Worm (Caenorhabditis elegans) whole organism, L4 larva: ENCODE results near the gene C03B1.6.
A peak's percentile ranks its signal among the peaks of the same experiment; 100 is the strongest.

Source experiments
- F37D6.2 ChIP-seq: sonication (generic microtip); optimal IDR thresholded peaks from 2 replicates; lab custom pipeline; 2016; ENCODE audit warnings: mild to moderate bottlenecking, missing genetic modification characterization, missing compliant biosample characterization
- ZK337.2 ChIP-seq: fragments of 200-800 bp; sonication (Bioruptor generic); IDR thresholded peaks from 2 replicates; pipeline ENCODE4 v1.3.6; 2022; ENCODE audit warnings: missing genetic modification reagents, missing genetic modification characterization, missing compliant biosample characterization
- aha-1 ChIP-seq: fragments of 150-350 bp; peaks from one replicate; lab custom pipeline; 2014; ENCODE audit warnings: missing biosample characterization, missing genetic modification characterization
- attf-4 ChIP-seq: sonication (generic microtip); optimal IDR thresholded peaks from 3 replicates; lab custom pipeline; 2017; ENCODE audit warnings: missing biosample characterization, missing genetic modification characterization
- ceh-20 ChIP-seq: fragments of 200-800 bp; sonication (Bioruptor generic); IDR thresholded peaks from 2 replicates; pipeline ENCODE4 v1.3.6; 2022; ENCODE audit warnings: missing genetic modification reagents, missing genetic modification characterization, missing compliant biosample characterization
- cey-2 ChIP-seq: sonication (generic microtip); optimal IDR thresholded peaks from 3 replicates; lab custom pipeline; 2017; ENCODE audit warnings: missing genetic modification characterization, mild to moderate bottlenecking, missing compliant biosample characterization, antibody characterized with exemption, borderline replicate concordance; ENCODE audit not compliant: insufficient read depth
- ctbp-1 ChIP-seq: fragments of 200-800 bp; sonication (Bioruptor generic); IDR thresholded peaks from 2 replicates; pipeline ENCODE4 v1.3.6; 2022; ENCODE audit warnings: missing genetic modification reagents, missing genetic modification characterization, missing compliant biosample characterization
- dmd-8 ChIP-seq: fragments of 200-800 bp; sonication (Bioruptor generic); IDR thresholded peaks from 2 replicates; pipeline ENCODE4 v1.3.6; 2022; ENCODE audit warnings: missing genetic modification characterization, missing compliant biosample characterization
- duxl-1 ChIP-seq: sonication (generic microtip); optimal IDR thresholded peaks from 2 replicates; lab custom pipeline; 2016; ENCODE audit warnings: mild to moderate bottlenecking, missing genetic modification characterization, moderate library complexity, missing compliant biosample characterization; ENCODE audit not compliant: poor library complexity
- hif-1 ChIP-seq, 2 experiments: sonication (generic microtip); optimal IDR thresholded peaks; 2 replicates each; lab custom pipeline; 2016 to 2017; ENCODE audit warnings: missing compliant biosample characterization in 2 of 2, missing genetic modification characterization in 2 of 2, missing genetic modification reagents in 2 of 2, missing genotype in 2 of 2, mild to moderate bottlenecking in 1 of 2
- hlh-11 ChIP-seq: fragments of 200-800 bp; sonication (Bioruptor generic); optimal IDR thresholded peaks from 2 replicates; lab custom pipeline; 2018; ENCODE audit warnings: mild to moderate bottlenecking, missing genetic modification characterization, missing compliant biosample characterization
- hlh-30 ChIP-seq: sonication (generic microtip); optimal IDR thresholded peaks from 2 replicates; lab custom pipeline; 2017; ENCODE audit warnings: antibody characterized with exemption, mild to moderate bottlenecking, missing genetic modification characterization, missing compliant biosample characterization; ENCODE audit not compliant: insufficient read depth
- hmg-1.1 ChIP-seq: fragments of 200-800 bp; sonication (Bioruptor generic); IDR thresholded peaks from 2 replicates; pipeline ENCODE4 v1.3.6; 2022; ENCODE audit warnings: missing genetic modification reagents, missing genetic modification characterization, missing compliant biosample characterization
- lin-15B ChIP-seq: fragments of 150-350 bp; sonication (generic microtip); optimal IDR thresholded peaks from 3 replicates; lab custom pipeline; 2014; ENCODE audit warnings: missing biosample characterization, missing genetic modification characterization
- mdl-1 ChIP-seq, 2 experiments: fragments of 150-350 bp in 1 of 2; sonication (generic microtip) in 1 of 2; optimal IDR thresholded peaks; 2 replicates each; lab custom pipeline; 2014 to 2017; ENCODE audit warnings: missing biosample characterization in 2 of 2, missing genetic modification characterization in 2 of 2
- mep-1 ChIP-seq: fragments of 150-350 bp; sonication (generic microtip); optimal IDR thresholded peaks from 3 replicates; lab custom pipeline; 2014; ENCODE audit warnings: missing biosample characterization, missing genetic modification characterization
- mxl-3 ChIP-seq: fragments of 200-800 bp; sonication (Bioruptor generic); optimal IDR thresholded peaks from 2 replicates; lab custom pipeline; 2018; ENCODE audit warnings: mild to moderate bottlenecking, missing genetic modification characterization, missing compliant biosample characterization
- nhr-11 ChIP-seq: fragments of 150-350 bp; optimal IDR thresholded peaks from 2 replicates; lab custom pipeline; 2014; ENCODE audit warnings: missing biosample characterization, missing genetic modification characterization
- nhr-25 ChIP-seq: sonication (generic microtip); optimal IDR thresholded peaks from 2 replicates; lab custom pipeline; 2017; ENCODE audit warnings: missing genetic modification characterization, mild to moderate bottlenecking, missing compliant biosample characterization, antibody characterized with exemption, moderate library complexity, borderline replicate concordance; ENCODE audit not compliant: insufficient read depth
- nhr-28 ChIP-seq: fragments of 150-350 bp; optimal IDR thresholded peaks from 2 replicates; lab custom pipeline; 2014; ENCODE audit warnings: missing biosample characterization, missing genetic modification characterization
- nhr-42 ChIP-seq: fragments of 200-800 bp; sonication (Bioruptor generic); IDR thresholded peaks from 2 replicates; pipeline ENCODE4 v1.3.6; 2022; ENCODE audit warnings: missing genetic modification characterization, missing compliant biosample characterization
- nhr-48 ChIP-seq: sonication (generic microtip); optimal IDR thresholded peaks from 2 replicates; lab custom pipeline; 2016; ENCODE audit warnings: mild to moderate bottlenecking, missing genetic modification characterization, missing compliant biosample characterization
- nhr-6 ChIP-seq: fragments of 150-350 bp; optimal IDR thresholded peaks from 2 replicates; lab custom pipeline; 2014; ENCODE audit warnings: missing biosample characterization, missing genetic modification characterization
- nhr-77 ChIP-seq: fragments of 150-350 bp; optimal IDR thresholded peaks from 2 replicates; lab custom pipeline; 2014; ENCODE audit warnings: missing biosample characterization, missing genetic modification characterization
- rbr-2 ChIP-seq: sonication (generic microtip); optimal IDR thresholded peaks from 2 replicates; lab custom pipeline; 2016; ENCODE audit warnings: missing genotype, missing genetic modification characterization, missing compliant biosample characterization
- set-16 ChIP-seq: fragments of 200-800 bp; sonication (Bioruptor generic); IDR thresholded peaks from 2 replicates; pipeline ENCODE4 v1.3.6; 2022; ENCODE audit warnings: missing genetic modification reagents, missing genetic modification characterization, missing compliant biosample characterization
- snpc-4 ChIP-seq: fragments of 150-350 bp; optimal IDR thresholded peaks from 2 replicates; lab custom pipeline; 2014; ENCODE audit warnings: missing biosample characterization, missing genetic modification characterization
- spr-1 ChIP-seq: sonication (generic microtip); optimal IDR thresholded peaks from 2 replicates; lab custom pipeline; 2016; ENCODE audit warnings: mild to moderate bottlenecking, missing genetic modification characterization, missing compliant biosample characterization
- tra-1 ChIP-seq: fragments of 200-800 bp; sonication (Bioruptor generic); IDR thresholded peaks from 2 replicates; pipeline ENCODE4 v1.3.6; 2022; ENCODE audit warnings: missing genetic modification reagents, missing genetic modification characterization, missing compliant biosample characterization
- unc-62 ChIP-seq, 3 experiments: fragments of 150-350 bp in 1 of 3; sonication (generic microtip); optimal IDR thresholded peaks in 2 of 3; peaks in 1 of 3; 1 replicate in 1 of 3; 2 replicates in 2 of 3; lab custom pipeline; 2014 to 2017; ENCODE audit warnings: missing biosample characterization in 3 of 3, missing genetic modification characterization in 3 of 3, missing genetic modification reagents in 3 of 3, missing genotype in 1 of 3
- zfp-3 ChIP-seq: fragments of 200-800 bp; sonication (Bioruptor generic); conservative IDR thresholded peaks from 2 replicates; pipeline ENCODE4 v1.3.6; 2022; ENCODE audit warnings: missing genetic modification reagents, missing genetic modification characterization, missing compliant biosample characterization
- ztf-7 ChIP-seq: fragments of 150-350 bp; optimal IDR thresholded peaks from 2 replicates; lab custom pipeline; 2014; ENCODE audit warnings: missing biosample characterization, missing genetic modification characterization

Gene C03B1.6

DNA sequence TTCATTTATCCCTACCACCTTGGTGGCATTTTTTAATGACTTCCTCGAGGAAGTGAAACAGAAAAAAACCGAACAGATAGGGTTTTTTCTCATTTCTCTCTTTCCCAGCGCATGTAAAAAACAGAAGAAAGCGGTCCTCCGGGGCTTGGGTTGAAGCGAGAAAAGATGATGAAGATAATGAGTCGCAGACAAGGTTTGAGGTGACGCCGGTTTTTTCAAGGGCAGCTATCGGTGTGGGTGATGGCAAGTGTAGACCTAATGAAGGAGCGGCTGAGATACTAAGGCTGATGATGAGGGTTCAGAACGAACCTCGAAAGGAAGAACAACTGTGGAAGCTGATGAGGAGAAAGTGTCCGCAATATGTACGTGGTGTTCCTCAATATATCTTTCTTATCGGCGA, 29.2 kb upstream of the C03B1.6 start:
- no peak for TF ChIP-seq nhr-77
- TF ChIP-seq unc-62 (GFP tag; optimal IDR thresholded peaks at IDR 0.05 in 1 of 2; lab: Kevin White, UChicago), result peak in 1 of 2 experiments; percentile 24
- no peak for TF ChIP-seq unc-62 (tag; optimal IDR thresholded peaks at IDR 0.05; lab: Kevin White, UChicago)
- TF ChIP-seq duxl-1 (tag; lab: Kevin White, UChicago), result no peak
- no peak for TF ChIP-seq ztf-7 (tag; lab: Kevin White, UChicago)
- TF ChIP-seq hif-1 (tag; optimal IDR thresholded peaks at IDR 0.05; lab: Kevin White, UChicago), result no peak
- TF ChIP-seq tra-1 (GFP tag; lab: Robert Waterston, UW), result 0 out of 2 replicates have a peak, but pooled peaks have one; percentile 19
- TF ChIP-seq attf-4 (tag; lab: Kevin White, UChicago), result no peak
- TF ChIP-seq hlh-30 (tag; lab: Kevin White, UChicago), result peak; percentile 42
- no peak for TF ChIP-seq ctbp-1
- TF ChIP-seq aha-1 (tag; lab: Kevin White, UChicago), result peak; percentile 40
- TF ChIP-seq ceh-20 (GFP tag; lab: Robert Waterston, UW), result 0 out of 2 replicates have a peak, but pooled peaks have one; percentile 16
- peak; percentile 55 for TF ChIP-seq nhr-28
- peak; percentile 86 for TF ChIP-seq nhr-48 (tag; lab: Kevin White, UChicago)
- no peak for TF ChIP-seq ZK337.2 (GFP tag; lab: Robert Waterston, UW)
- TF ChIP-seq zfp-3 (GFP tag; lab: Robert Waterston, UW), result no peak
- no peak for TF ChIP-seq lin-15B
- TF ChIP-seq nhr-42 (GFP tag; lab: Robert Waterston, UW), result no peak
- TF ChIP-seq hlh-11 (tag; lab: Kevin White, UChicago), result peak; percentile 51
- TF ChIP-seq nhr-25 (tag; lab: Kevin White, UChicago), result no peak
- TF ChIP-seq hmg-1.1 (GFP tag; lab: Robert Waterston, UW), result no peak
- TF ChIP-seq spr-1 (tag; lab: Kevin White, UChicago), result peak; percentile 22
- TF ChIP-seq mdl-1 (tag; optimal IDR thresholded peaks at IDR 0.05; lab: Kevin White, UChicago), result peak in 1 of 2 experiments; percentile 45
- no peak for TF ChIP-seq F37D6.2 (tag; lab: Kevin White, UChicago)
- no peak for TF ChIP-seq cey-2 (tag; lab: Kevin White, UChicago)
- no peak for TF ChIP-seq snpc-4 (tag; lab: Kevin White, UChicago)
- TF ChIP-seq mxl-3 (GFP tag; lab: Kevin White, UChicago), result peak; percentile 46
- TF ChIP-seq rbr-2, result peak; percentile 2
- TF ChIP-seq dmd-8 (GFP tag; lab: Robert Waterston, UW), result no peak
- TF ChIP-seq, all 104 proteins: peak for 12

DNA sequence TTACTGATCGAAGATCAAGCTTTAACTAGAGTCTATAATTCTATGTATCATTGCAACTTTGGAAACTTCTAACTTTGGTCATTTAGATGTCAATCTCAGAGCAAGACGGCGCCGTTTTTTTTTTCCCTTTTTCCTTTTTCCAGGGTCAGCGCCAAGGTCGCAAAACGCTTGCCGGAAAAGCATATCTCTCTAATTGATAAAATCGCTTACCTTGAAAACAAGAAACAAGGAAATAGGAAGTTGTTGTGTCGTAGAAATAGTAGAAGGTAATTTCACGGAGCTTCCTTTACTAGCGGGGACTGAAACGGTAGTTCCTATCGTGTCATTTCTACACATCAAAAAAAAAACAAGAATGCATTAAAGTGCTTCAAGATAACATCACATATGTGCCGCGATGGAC, 28.7 kb upstream of the C03B1.6 start:
- no peak for TF ChIP-seq ceh-20 (GFP tag; lab: Robert Waterston, UW)
- TF ChIP-seq nhr-25 (tag; lab: Kevin White, UChicago), result peak; percentile 52

DNA sequence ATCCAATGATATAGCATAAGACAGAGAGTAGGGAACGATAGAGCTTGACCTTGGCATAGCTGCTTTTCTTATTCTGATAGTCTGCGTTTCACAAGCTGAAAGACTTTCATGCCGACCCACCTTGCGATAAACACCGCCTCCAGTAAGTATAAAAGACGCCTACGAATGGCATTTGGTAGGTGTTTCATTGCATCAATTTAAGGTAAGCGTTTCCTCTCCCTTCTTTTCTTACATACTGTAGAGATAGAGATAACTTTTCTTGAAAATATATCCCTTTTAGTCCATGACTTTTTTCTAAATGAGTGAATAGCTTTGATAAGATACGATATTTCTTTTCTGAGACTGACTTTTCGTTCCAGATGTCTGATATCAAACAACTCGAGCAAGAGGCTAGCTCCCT, 27.0 kb upstream of the C03B1.6 start, which contains the start of gene col-167:
TSS of gene col-167 (plus strand) at position 360 of the 400 bp plus-strand sequence.
- peak; percentile 25 for TF ChIP-seq nhr-28
- peak; percentile 7 for TF ChIP-seq nhr-6
- no peak for TF ChIP-seq nhr-11
- TF ChIP-seq mep-1 (tag; lab: Kevin White, UChicago), result peak; percentile 24

DNA sequence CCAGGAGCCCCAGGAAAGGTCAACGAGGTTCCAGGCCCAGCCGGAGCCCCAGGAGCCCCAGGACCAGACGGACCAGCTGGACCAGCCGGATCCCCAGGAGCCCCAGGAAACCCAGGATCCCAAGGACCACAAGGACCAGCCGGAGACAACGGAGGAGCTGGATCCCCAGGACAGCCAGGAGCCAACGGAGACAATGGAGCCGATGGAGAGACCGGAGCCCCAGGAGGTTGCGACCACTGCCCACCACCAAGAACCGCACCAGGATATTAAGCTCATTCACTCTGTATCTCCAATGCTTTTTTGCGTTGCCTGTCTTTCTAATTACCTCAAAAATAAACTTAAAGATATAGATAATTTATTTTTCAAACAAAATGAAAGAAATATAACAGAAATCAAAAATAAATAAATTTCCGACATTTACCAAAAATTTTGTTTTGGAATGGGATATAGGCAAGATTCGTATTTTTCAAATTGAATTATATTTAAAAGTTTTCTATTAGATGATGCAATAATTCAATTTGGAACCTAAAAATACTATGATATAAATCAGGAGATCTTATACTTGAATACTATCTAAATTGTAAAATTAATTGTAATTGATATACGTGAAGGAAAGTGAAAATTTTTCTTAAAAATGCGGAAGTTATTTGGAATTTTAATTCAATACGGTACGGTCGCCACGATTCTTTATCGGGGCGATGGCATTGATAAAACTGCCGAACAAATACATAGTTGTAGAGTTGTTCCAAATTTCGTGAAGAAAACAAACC, 25.8 kb upstream of the C03B1.6 start:
- TF ChIP-seq hlh-30 (tag; lab: Kevin White, UChicago) (peak; percentile 3), set-16 (GFP tag; lab: Robert Waterston, UW) (peak; percentile 74), nhr-25 (tag; lab: Kevin White, UChicago) (peak; percentile 33)
